Fruit fly (Drosophila melanogaster): ENCODE data around the gene Nhe1.
A peak's percentile ranks its signal among the peaks of the same experiment; 100 is the strongest.

Nhe1 gene

dm6 chr2L:94639-95059 lies 11.9 kb downstream of the Nhe1 start, which contains the start of gene Zir (continued):
- TF ChIP-seq CG10543 (GFP tag; optimal IDR thresholded peaks at IDR 0.05) (no peak), Sry-β (GFP tag; optimal IDR thresholded peaks at IDR 0.05) (peak; percentile 88), hbn (GFP tag; IDR thresholded peaks at IDR 0.05; ENCODE audit: partially characterized antibody) (peak; percentile 39; the same call in 1 of the 2 replicates), row (GFP tag; IDR thresholded peaks at IDR 0.05) (peak; percentile 83), CHES-1-like (GFP tag; optimal IDR thresholded peaks at IDR 0.05) (no peak), CG15514 (GFP tag; optimal IDR thresholded peaks at IDR 0.05) (peak; percentile 99), C15 (GFP tag; IDR thresholded peaks at IDR 0.05) (no peak), nau (GFP tag; optimal IDR thresholded peaks at IDR 0.05) (no peak), CG15601 (tag; optimal IDR thresholded peaks at IDR 0.05) (peak; percentile 9), Ada2b (GFP tag; IDR thresholded peaks at IDR 0.05) (no peak), ash1 (GFP tag; optimal IDR thresholded peaks at IDR 0.05) (no peak), CG6272 (GFP tag; IDR thresholded peaks at IDR 0.05) (no peak), sob (GFP tag; IDR thresholded peaks at IDR 0.05) (no peak; the same call in 1 of the 2 replicates), Med (GFP tag) (peak; percentile 83), Adf1 (GFP tag; IDR thresholded peaks at IDR 0.05) (peak; percentile 58), hb (GFP tag; IDR thresholded peaks at IDR 0.05; ENCODE audit: partially characterized antibody) (peak; percentile 72), CG12391 (tag; optimal IDR thresholded peaks at IDR 0.05) (peak; percentile 39), gro (GFP tag; optimal IDR thresholded peaks at IDR 0.05) (no peak), br (optimal IDR thresholded peaks at IDR 0.05) (no peak), mld (GFP tag; IDR thresholded peaks at IDR 0.05; ENCODE audit: partially characterized antibody) (peak; percentile 39; the same call in 2 of the 3 replicates), Doc3 (GFP tag; IDR thresholded peaks at IDR 0.05; ENCODE audit: partially characterized antibody) (peak; percentile 30; the same call in 1 of the 3 replicates), CG11696 (GFP tag; IDR thresholded peaks at IDR 0.05) (no peak), unc-4 (GFP tag; IDR thresholded peaks at IDR 0.05; ENCODE audit: partially characterized antibody) (peak; percentile 67), dpn (GFP tag; optimal IDR thresholded peaks at IDR 0.05) (no peak), Dad (GFP tag; optimal IDR thresholded peaks at IDR 0.05) (no peak), Blimp-1 (GFP tag; optimal IDR thresholded peaks at IDR 0.05) (no peak), CG17186 (GFP tag; optimal IDR thresholded peaks at IDR 0.05) (no peak), nmo (GFP tag; optimal IDR thresholded peaks at IDR 0.05) (no peak), Hmr (GFP tag; optimal IDR thresholded peaks at IDR 0.05) (no peak), CG12942 (GFP tag; optimal IDR thresholded peaks at IDR 0.05) (no peak), nom (GFP tag; optimal IDR thresholded peaks at IDR 0.05) (peak; percentile 17), dysf (GFP tag; IDR thresholded peaks at IDR 0.05) (no peak), Fer1 (GFP tag; optimal IDR thresholded peaks at IDR 0.05) (peak; percentile 42), CG13296 (GFP tag; optimal IDR thresholded peaks at IDR 0.05) (peak; percentile 43), CG12219 (GFP tag; optimal IDR thresholded peaks at IDR 0.05) (no peak), amos (GFP tag; IDR thresholded peaks at IDR 0.05; ENCODE audit: partially characterized antibody) (peak; percentile 74; the same call in 1 of the 2 replicates), dati (GFP tag; IDR thresholded peaks at IDR 0.05) (no peak), CrebB (tag; optimal IDR thresholded peaks at IDR 0.05) (no peak), CG6813 (GFP tag; optimal IDR thresholded peaks at IDR 0.05) (no peak), CG42726 (GFP tag; IDR thresholded peaks at IDR 0.05; ENCODE audit: partially characterized antibody) (no peak), emc (GFP tag; optimal IDR thresholded peaks at IDR 0.05) (no peak), sim (GFP tag; IDR thresholded peaks at IDR 0.05) (no peak), mirr (GFP tag; optimal IDR thresholded peaks at IDR 0.05) (no peak), HmgZ (tag; optimal IDR thresholded peaks at IDR 0.05) (peak; percentile 35), CG7987 (GFP tag; optimal IDR thresholded peaks at IDR 0.05) (no peak), B-H1 (GFP tag; IDR thresholded peaks at IDR 0.05) (no peak), CG10267 (tag; optimal IDR thresholded peaks at IDR 0.05) (peak; percentile 21), ato (GFP tag; IDR thresholded peaks at IDR 0.05; ENCODE audit: partially characterized antibody) (peak; percentile 33; the same call in 1 of the 2 replicates), CG1603 (tag; optimal IDR thresholded peaks at IDR 0.05) (peak; percentile 27)

All from whole organism, embryonic.